Fruit fly (Drosophila melanogaster): ENCODE measurements around the gene Actn.

The Actn gene

dm6 chrX:1995653-1996052 is 46.5 kb downstream of the Actn start:
- TF ChIP-seq CTCF (optimal IDR thresholded peaks at IDR 0.05): no peak
- no peak for TF ChIP-seq CG8478 (optimal IDR thresholded peaks at IDR 0.05)

- TF ChIP-seq CG8478 (optimal IDR thresholded peaks at IDR 0.05): no peak
- no peak for TF ChIP-seq CTCF (optimal IDR thresholded peaks at IDR 0.05)
These were observed 47.9 kb downstream of the Actn start for dm6 chrX:1994184-1994583.

- no peak for TF ChIP-seq CG8478 (optimal IDR thresholded peaks at IDR 0.05)
These were observed 50.3 kb downstream of the Actn start for dm6 chrX:1991843-1992242.

- no peak for TF ChIP-seq CG8478 (optimal IDR thresholded peaks at IDR 0.05)
- TF ChIP-seq CTCF (optimal IDR thresholded peaks at IDR 0.05): no peak
These were observed 52.1 kb downstream of the Actn start for dm6 chrX:1989981-1990380.

DNA sequence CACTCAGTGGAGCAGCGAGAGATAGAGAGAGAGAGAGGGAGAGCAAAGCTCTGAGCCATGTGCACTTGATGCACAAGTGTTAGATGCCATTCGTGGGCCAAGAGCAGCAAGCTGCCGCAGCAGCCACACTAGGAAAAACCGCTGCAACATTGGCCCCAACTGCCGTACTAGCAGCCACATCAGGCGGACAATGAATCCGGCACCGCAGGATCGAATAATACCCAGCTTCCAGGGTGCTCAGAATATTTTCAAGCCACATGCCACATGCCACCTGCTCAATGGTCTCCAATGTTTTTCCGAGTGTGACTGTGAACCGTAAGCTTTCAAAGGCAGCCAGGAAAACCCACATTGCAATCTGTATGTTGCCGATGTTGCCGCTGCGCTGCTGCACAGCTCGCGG is 53.4 kb downstream of the Actn start:
- TF ChIP-seq CG8478 (optimal IDR thresholded peaks at IDR 0.05) (no peak), CTCF (optimal IDR thresholded peaks at IDR 0.05) (no peak)

dm6 chrX:1985516-1985915 is 56.6 kb downstream of the Actn start:
- TF ChIP-seq CTCF (optimal IDR thresholded peaks at IDR 0.05): no peak
- TF ChIP-seq CG8478 (optimal IDR thresholded peaks at IDR 0.05): no peak

DNA sequence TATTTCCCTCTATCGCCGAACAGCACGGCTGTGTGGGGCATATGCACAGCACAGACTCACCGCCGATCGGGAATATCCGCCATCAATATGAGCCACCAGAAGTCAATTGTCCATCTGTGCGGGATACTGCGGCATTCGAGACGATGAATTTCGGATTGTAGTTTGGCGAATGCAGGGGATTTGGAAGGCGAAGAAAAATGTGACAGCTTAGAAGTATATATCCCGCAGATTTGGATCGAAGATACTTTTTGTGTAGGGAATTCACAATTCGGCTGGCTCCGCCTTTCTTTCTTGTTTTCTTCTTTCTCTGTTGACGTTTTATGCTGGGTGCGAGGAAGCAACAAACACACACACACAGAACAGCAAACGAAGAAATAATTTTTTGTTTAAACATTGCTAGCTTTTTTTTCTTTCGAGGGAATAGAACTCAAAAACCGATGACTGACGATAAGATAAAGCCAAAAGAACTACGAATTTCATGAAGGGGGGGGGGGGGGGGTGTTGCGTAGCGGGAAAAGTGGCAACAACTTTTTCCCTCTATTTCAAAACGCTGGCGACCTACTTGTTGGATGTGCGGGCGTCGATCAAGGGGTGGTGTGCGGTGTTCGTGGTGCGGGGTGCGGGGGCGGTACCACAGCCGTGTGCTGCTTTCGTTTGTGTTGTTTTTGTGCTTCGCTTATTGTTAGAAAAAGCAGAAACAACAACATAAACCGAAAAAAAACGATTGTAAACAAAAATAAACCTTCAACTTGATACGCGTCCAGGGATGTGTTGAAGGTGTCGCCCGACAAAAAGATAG is 57.7 kb downstream of the Actn start:
- TF ChIP-seq CG8478 (optimal IDR thresholded peaks at IDR 0.05): no peak
- TF ChIP-seq CTCF (optimal IDR thresholded peaks at IDR 0.05): no peak

DNA sequence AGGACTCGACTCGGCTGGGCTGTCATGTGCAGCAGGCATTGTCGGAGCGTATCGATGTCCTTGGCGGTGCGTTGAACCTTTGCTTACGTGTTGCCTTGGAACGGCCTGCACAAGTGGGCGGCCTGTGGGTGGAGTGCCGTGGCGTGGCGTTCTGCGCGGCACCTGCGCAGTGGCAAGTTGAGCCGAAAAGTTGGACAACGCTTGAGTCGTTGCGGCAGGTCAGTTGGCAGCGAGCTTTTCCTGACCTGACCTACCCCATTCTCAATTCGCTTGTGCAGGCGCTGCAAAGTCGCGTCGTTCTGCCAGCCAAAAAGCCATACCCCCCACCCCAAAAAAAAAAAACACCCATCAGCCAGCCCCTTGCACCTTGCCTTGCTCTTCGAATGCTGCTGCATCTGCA is 60.4 kb downstream of the Actn start:
- TF ChIP-seq CTCF (optimal IDR thresholded peaks at IDR 0.05): no peak
- TF ChIP-seq CG8478 (optimal IDR thresholded peaks at IDR 0.05): no peak

- TF ChIP-seq CG8478 (optimal IDR thresholded peaks at IDR 0.05) (no peak), CTCF (optimal IDR thresholded peaks at IDR 0.05) (no peak)
These were observed 62.4 kb downstream of the Actn start for dm6 chrX:1979673-1980072.

DNA sequence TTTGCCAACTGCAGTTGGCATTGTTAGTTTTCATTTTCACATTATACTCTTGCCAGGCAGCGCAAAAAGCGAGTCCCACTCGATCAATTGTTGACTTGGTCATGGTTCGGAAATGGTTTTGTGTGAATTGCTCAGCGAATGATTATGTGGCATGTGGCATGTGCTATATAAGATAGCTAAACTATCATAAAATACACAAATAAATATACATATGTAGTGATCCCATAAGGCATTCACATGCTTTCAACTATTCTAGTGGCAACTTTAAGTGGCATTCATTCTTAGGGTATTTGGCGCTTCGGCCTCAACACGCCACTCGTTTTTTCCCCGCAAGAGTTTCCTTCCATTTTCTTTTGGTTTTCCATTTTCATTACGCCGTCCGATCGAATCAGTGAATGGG is 63.1 kb downstream of the Actn start:
- no peak for TF ChIP-seq CG8478 (optimal IDR thresholded peaks at IDR 0.05)

DNA sequence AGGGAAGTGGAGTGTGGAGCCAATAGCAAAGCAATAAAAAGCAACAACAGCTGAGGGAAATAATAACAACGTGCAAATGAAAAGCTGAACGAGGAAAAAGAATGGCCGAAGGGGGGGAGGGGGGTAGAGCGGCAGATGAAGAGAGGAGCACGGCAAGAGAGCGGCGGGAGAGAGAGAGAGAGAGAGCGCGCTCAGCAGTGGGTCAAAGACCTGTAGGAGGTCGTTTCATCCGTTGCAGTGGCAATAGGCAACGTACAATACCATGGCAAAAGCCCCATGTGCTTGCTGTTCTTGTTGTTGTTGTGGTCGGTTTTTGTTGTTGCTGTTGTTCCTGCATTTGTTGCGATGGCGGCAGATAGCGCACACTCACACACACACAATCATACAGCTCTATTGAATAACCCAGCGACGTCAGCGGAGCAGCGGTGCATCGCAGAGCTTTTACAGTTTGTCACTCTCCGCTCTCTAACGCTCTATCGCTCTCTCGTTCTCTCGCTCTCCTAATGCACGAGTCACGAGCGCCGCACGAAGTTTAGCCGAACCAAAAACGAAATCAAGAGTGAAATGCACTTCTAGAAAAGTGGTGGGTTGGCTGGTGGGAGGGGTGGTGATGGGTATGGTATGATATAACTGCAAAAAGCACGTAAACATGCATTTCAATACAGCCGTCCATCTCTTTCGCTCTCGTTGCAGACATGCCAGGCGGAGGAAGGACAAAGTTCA is 66.1 kb downstream of the Actn start:
- no peak for TF ChIP-seq CG8478 (optimal IDR thresholded peaks at IDR 0.05)
- TF ChIP-seq CTCF (optimal IDR thresholded peaks at IDR 0.05): no peak
